Worm (Caenorhabditis elegans) whole organism, late embryonic: Measurements from ENCODE around the gene C25A8.5.

ENCODE experiments used
- C08G9.2 ChIP-seq: sonication (generic microtip); optimal IDR thresholded peaks from 2 replicates; lab custom pipeline; 2016; ENCODE audit warnings: mild to moderate bottlenecking, missing genetic modification characterization, moderate library complexity, missing compliant biosample characterization
- C38D4.7 ChIP-seq: fragments of 200-800 bp; sonication (Bioruptor generic); optimal IDR thresholded peaks from 2 replicates; lab custom pipeline; 2018; ENCODE audit warnings: mild to moderate bottlenecking, missing genetic modification characterization, moderate library complexity, missing compliant biosample characterization
- F13H6.1 ChIP-seq: sonication (generic microtip); optimal IDR thresholded peaks from 2 replicates; lab custom pipeline; 2016; ENCODE audit warnings: missing genetic modification characterization, missing compliant biosample characterization
- K02D7.2 ChIP-seq: sonication (generic microtip); optimal IDR thresholded peaks from 2 replicates; lab custom pipeline; 2017; ENCODE audit warnings: mild to moderate bottlenecking, missing genetic modification characterization, missing compliant biosample characterization
- Y22D7AL.16 ChIP-seq: sonication (generic microtip); optimal IDR thresholded peaks from 2 replicates; lab custom pipeline; 2016; ENCODE audit warnings: missing genetic modification characterization, missing compliant biosample characterization
- ama-1 ChIP-seq: fragments of 150-350 bp; optimal IDR thresholded peaks from 2 replicates; lab custom pipeline; 2014
- ceh-19 ChIP-seq: fragments of 200-800 bp; sonication (Bioruptor generic); optimal IDR thresholded peaks from 2 replicates; lab custom pipeline; 2018; ENCODE audit warnings: mild to moderate bottlenecking, missing genetic modification characterization, missing compliant biosample characterization
- ceh-2 ChIP-seq: sonication (generic microtip); optimal IDR thresholded peaks from 2 replicates; lab custom pipeline; 2016; ENCODE audit warnings: missing genotype, missing genetic modification characterization, missing compliant biosample characterization
- ceh-22 ChIP-seq: sonication (generic microtip); optimal IDR thresholded peaks from 2 replicates; lab custom pipeline; 2017; ENCODE audit warnings: missing biosample characterization, missing genetic modification characterization
- ceh-24 ChIP-seq: sonication (generic microtip); optimal IDR thresholded peaks from 2 replicates; lab custom pipeline; 2016; ENCODE audit warnings: mild to moderate bottlenecking, missing genetic modification characterization, missing compliant biosample characterization
- ceh-45 ChIP-seq: fragments of 200-800 bp; sonication (Bioruptor generic); IDR thresholded peaks from 2 replicates; pipeline ENCODE4 v1.3.6; 2022; ENCODE audit warnings: missing genetic modification reagents, missing genetic modification characterization, missing compliant biosample characterization
- ceh-48 ChIP-seq: sonication (generic microtip); optimal IDR thresholded peaks from 2 replicates; lab custom pipeline; 2016; ENCODE audit warnings: missing genetic modification characterization, inconsistent platforms, missing compliant biosample characterization
- ceh-6 ChIP-seq: fragments of 200-800 bp; sonication (Bioruptor generic); optimal IDR thresholded peaks from 2 replicates; lab custom pipeline; 2018; ENCODE audit warnings: mild to moderate bottlenecking, missing genetic modification characterization, missing compliant biosample characterization
- che-1 ChIP-seq: sonication (generic microtip); optimal IDR thresholded peaks from 2 replicates; lab custom pipeline; 2016; ENCODE audit warnings: mild to moderate bottlenecking, missing genetic modification characterization, missing compliant biosample characterization
- dmd-4 ChIP-seq: sonication (generic microtip); optimal IDR thresholded peaks from 2 replicates; lab custom pipeline; 2016; ENCODE audit warnings: borderline replicate concordance, missing genetic modification characterization, missing compliant biosample characterization
- dve-1 ChIP-seq: sonication (generic microtip); optimal IDR thresholded peaks from 2 replicates; lab custom pipeline; 2017; ENCODE audit warnings: antibody characterized with exemption, mild to moderate bottlenecking, missing genetic modification characterization, missing compliant biosample characterization
- elt-2 ChIP-seq: sonication (generic microtip); optimal IDR thresholded peaks from 2 replicates; lab custom pipeline; 2016; ENCODE audit warnings: missing genetic modification reagents, missing genetic modification characterization, missing compliant biosample characterization
- elt-4 ChIP-seq: sonication (generic microtip); optimal IDR thresholded peaks from 2 replicates; lab custom pipeline; 2016; ENCODE audit warnings: missing genetic modification characterization, missing compliant biosample characterization
- fkh-10 ChIP-seq: fragments of 150-350 bp; optimal IDR thresholded peaks from 2 replicates; lab custom pipeline; 2014; ENCODE audit warnings: missing biosample characterization, missing genetic modification reagents, missing genetic modification characterization
- gmeb-2 ChIP-seq: sonication (generic microtip); optimal IDR thresholded peaks from 2 replicates; lab custom pipeline; 2016; ENCODE audit warnings: missing genetic modification characterization, inconsistent platforms, missing compliant biosample characterization
- hlh-15 ChIP-seq: sonication (generic microtip); optimal IDR thresholded peaks from 2 replicates; lab custom pipeline; 2016; ENCODE audit warnings: missing genetic modification characterization, missing compliant biosample characterization
- hlh-30 ChIP-seq: sonication (generic microtip); optimal IDR thresholded peaks from 2 replicates; lab custom pipeline; 2017; ENCODE audit warnings: antibody characterized with exemption, missing genetic modification characterization, missing compliant biosample characterization; ENCODE audit not compliant: insufficient read depth
- hlh-8 ChIP-seq: sonication (generic microtip); optimal IDR thresholded peaks from 2 replicates; lab custom pipeline; 2016; ENCODE audit warnings: missing genotype, missing genetic modification characterization, missing compliant biosample characterization
- madf-2 ChIP-seq: sonication (generic microtip); optimal IDR thresholded peaks from 2 replicates; lab custom pipeline; 2017; ENCODE audit warnings: missing genetic modification characterization, missing compliant biosample characterization
- mec-3 ChIP-seq: sonication (generic microtip); optimal IDR thresholded peaks from 2 replicates; lab custom pipeline; 2016; ENCODE audit warnings: borderline replicate concordance, missing genetic modification characterization, missing compliant biosample characterization
- nhr-232 ChIP-seq: sonication (generic microtip); optimal IDR thresholded peaks from 2 replicates; lab custom pipeline; 2016; ENCODE audit warnings: missing genetic modification characterization, missing compliant biosample characterization
- npax-4 ChIP-seq: sonication (generic microtip); optimal IDR thresholded peaks from 2 replicates; lab custom pipeline; 2016; ENCODE audit warnings: missing genetic modification characterization, missing compliant biosample characterization
- odd-2 ChIP-seq: sonication (generic microtip); optimal IDR thresholded peaks from 2 replicates; lab custom pipeline; 2017; ENCODE audit warnings: antibody characterized with exemption, mild to moderate bottlenecking, missing genetic modification characterization, missing compliant biosample characterization
- pag-3 ChIP-seq: sonication (generic microtip); optimal IDR thresholded peaks from 2 replicates; lab custom pipeline; 2016; ENCODE audit warnings: missing compliant biosample characterization, missing genetic modification characterization, borderline replicate concordance
- pha-2 ChIP-seq: sonication (generic microtip); optimal IDR thresholded peaks from 2 replicates; lab custom pipeline; 2017; ENCODE audit warnings: mild to moderate bottlenecking, missing genetic modification characterization, missing compliant biosample characterization
- pqm-1 ChIP-seq: sonication (generic microtip); optimal IDR thresholded peaks from 2 replicates; lab custom pipeline; 2016; ENCODE audit warnings: missing genetic modification characterization, missing compliant biosample characterization
- pros-1 ChIP-seq: fragments of 150-350 bp; optimal IDR thresholded peaks from 2 replicates; lab custom pipeline; 2014; ENCODE audit warnings: missing biosample characterization, missing genetic modification reagents, missing genetic modification characterization
- ref-2 ChIP-seq: sonication (generic microtip); optimal IDR thresholded peaks from 2 replicates; lab custom pipeline; 2016; ENCODE audit warnings: missing genetic modification characterization, missing compliant biosample characterization
- rnt-1 ChIP-seq: sonication (generic microtip); optimal IDR thresholded peaks from 2 replicates; lab custom pipeline; 2016; ENCODE audit warnings: missing genetic modification characterization, missing compliant biosample characterization
- sdc-2 ChIP-seq: sonication (generic microtip); optimal IDR thresholded peaks from 2 replicates; lab custom pipeline; 2016; ENCODE audit warnings: missing genotype, missing genetic modification characterization, missing compliant biosample characterization
- sox-4 ChIP-seq: sonication (generic microtip); optimal IDR thresholded peaks from 2 replicates; lab custom pipeline; 2017; ENCODE audit warnings: mild to moderate bottlenecking, missing genetic modification characterization, inconsistent platforms, missing compliant biosample characterization
- tbx-7 ChIP-seq: sonication (generic microtip); optimal IDR thresholded peaks from 2 replicates; lab custom pipeline; 2016; ENCODE audit warnings: missing genotype, missing genetic modification characterization, missing compliant biosample characterization
- ttx-3 ChIP-seq: sonication (generic microtip); optimal IDR thresholded peaks from 2 replicates; lab custom pipeline; 2016; ENCODE audit warnings: missing genetic modification reagents, missing genetic modification characterization, missing compliant biosample characterization
- unc-55 ChIP-seq: sonication (generic microtip); optimal IDR thresholded peaks from 2 replicates; lab custom pipeline; 2017; ENCODE audit warnings: missing biosample characterization, missing genetic modification reagents, missing genetic modification characterization
- unc-86 ChIP-seq: sonication (generic microtip); optimal IDR thresholded peaks from 2 replicates; lab custom pipeline; 2016; ENCODE audit warnings: missing genetic modification characterization, missing compliant biosample characterization
- zip-5 ChIP-seq: sonication (generic microtip); optimal IDR thresholded peaks from 2 replicates; lab custom pipeline; 2016; ENCODE audit warnings: missing genetic modification characterization, missing compliant biosample characterization

The C25A8.5 gene

DNA sequence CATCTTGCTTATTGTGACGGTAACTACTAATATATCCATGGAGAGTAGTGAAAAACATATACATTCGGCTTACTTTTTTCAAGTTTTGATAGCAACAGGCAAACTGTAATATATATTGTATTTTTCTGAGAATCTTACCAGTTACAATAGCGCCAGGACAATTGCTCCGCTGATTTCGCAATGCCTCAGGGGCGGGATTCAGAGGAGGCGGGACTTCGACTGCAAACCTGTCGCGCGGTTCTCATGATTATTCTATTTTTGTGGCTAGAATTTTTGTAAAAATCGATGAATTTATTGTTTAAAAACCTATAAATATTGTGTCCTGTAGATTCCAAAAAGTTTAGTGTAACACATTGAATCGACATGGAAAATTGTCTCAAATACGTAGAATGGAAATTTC lies 31.7 kb downstream of the C25A8.5 start:
- TF ChIP-seq ceh-6 (GFP tag; lab: Kevin White, UChicago) (no peak), unc-86 (tag; lab: Kevin White, UChicago) (no peak), pros-1 (no peak), sox-4 (tag; lab: Kevin White, UChicago) (no peak), C08G9.2 (tag; lab: Kevin White, UChicago) (no peak), gmeb-2 (tag; lab: Kevin White, UChicago) (no peak), F13H6.1 (no peak), ceh-24 (tag; lab: Kevin White, UChicago) (no peak), pag-3 (no peak), fkh-10 (GFP tag; lab: Kevin White, UChicago) (no peak), dve-1 (tag; lab: Kevin White, UChicago) (no peak), che-1 (no peak), hlh-15 (tag; lab: Kevin White, UChicago) (no peak), ceh-45 (no peak), K02D7.2 (no peak), hlh-30 (no peak), pqm-1 (tag; lab: Kevin White, UChicago) (no peak)

DNA sequence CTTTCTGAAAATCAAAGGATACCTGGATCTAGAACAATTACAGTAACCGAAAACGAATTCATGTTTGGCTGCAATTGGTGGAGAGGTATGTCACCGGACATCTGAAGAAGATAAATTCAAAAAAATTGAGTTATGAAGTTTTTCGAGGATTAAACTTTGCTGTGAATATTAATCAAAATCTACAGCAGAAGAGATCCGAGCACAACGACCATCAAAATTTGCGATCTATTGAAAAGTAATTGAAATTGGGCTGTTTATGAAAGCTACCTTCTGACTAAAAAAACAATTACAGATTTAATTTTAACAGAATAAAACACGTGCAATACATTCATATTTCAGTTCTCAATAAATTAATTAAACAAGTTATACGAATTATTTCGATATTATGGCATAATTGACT lies 33.2 kb downstream of the C25A8.5 start, which contains the start of gene C06G3.8:
Gene C06G3.8, minus strand, starts transcription at position 101 of the 400 bp plus-strand sequence.
- TF ChIP-seq npax-4: no peak
- TF ChIP-seq ceh-19 (GFP tag; lab: Kevin White, UChicago): no peak
- TF ChIP-seq sdc-2: no peak
- TF ChIP-seq nhr-232 (tag; lab: Kevin White, UChicago): no peak
- TF ChIP-seq sox-4 (tag; lab: Kevin White, UChicago): no peak
- no peak for TF ChIP-seq unc-55 (GFP tag; lab: Kevin White, UChicago)
- TF ChIP-seq K02D7.2: no peak
- TF ChIP-seq C38D4.7 (GFP tag; lab: Kevin White, UChicago): no peak
- no peak for TF ChIP-seq Y22D7AL.16 (tag; lab: Kevin White, UChicago)
- no peak for TF ChIP-seq hlh-30
- TF ChIP-seq ceh-6 (GFP tag; lab: Kevin White, UChicago): no peak
- TF ChIP-seq odd-2 (tag; lab: Kevin White, UChicago): no peak
- no peak for TF ChIP-seq hlh-8 (tag; lab: Kevin White, UChicago)
- TF ChIP-seq rnt-1: no peak
- TF ChIP-seq che-1: no peak
- TF ChIP-seq elt-4 (tag; lab: Kevin White, UChicago): no peak
- TF ChIP-seq elt-2 (tag; lab: Kevin White, UChicago): no peak
- TF ChIP-seq ceh-2 (tag; lab: Kevin White, UChicago): no peak
- TF ChIP-seq, all 69 proteins: peak for 0

DNA sequence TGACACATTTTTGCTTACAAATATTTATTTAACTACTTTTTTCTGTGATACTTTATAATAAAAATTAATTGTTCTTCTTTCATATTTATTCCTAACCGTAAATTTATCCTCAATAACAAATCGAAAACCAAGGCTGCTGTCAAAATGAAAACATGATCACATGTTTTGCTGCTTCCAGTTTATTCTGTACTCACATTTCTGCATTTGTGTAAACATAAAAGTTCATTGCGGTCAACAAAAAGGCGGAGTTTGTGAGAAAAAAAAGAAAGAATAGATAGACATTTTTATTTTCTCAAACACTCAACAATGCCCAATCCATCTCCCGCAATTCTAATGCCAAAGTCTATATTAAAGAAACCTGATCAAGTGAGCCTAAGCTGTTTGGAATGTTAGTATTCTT lies 36.5 kb downstream of the C25A8.5 start, which contains the start of gene C06G3.3:
Gene C06G3.3, plus strand, starts transcription at position 301 of the 400 bp plus-strand sequence.
- TF ChIP-seq hlh-8 (tag; lab: Kevin White, UChicago): no peak
- TF ChIP-seq pha-2 (tag; lab: Kevin White, UChicago): no peak
- no peak for TF ChIP-seq ttx-3 (tag; lab: Kevin White, UChicago)
- TF ChIP-seq sdc-2: no peak
- TF ChIP-seq madf-2 (tag; lab: Kevin White, UChicago): no peak
- TF ChIP-seq mec-3 (tag; lab: Kevin White, UChicago): no peak
- TF ChIP-seq dmd-4: no peak
- no peak for TF ChIP-seq gmeb-2 (tag; lab: Kevin White, UChicago)
- no peak for TF ChIP-seq ref-2 (tag; lab: Kevin White, UChicago)
- TF ChIP-seq ceh-48 (tag; lab: Kevin White, UChicago): no peak
- no peak for TF ChIP-seq ceh-22
- TF ChIP-seq ama-1 (lab: Kevin White, UChicago): no peak
- TF ChIP-seq zip-5 (tag; lab: Kevin White, UChicago): no peak
- no peak for TF ChIP-seq tbx-7 (tag; lab: Kevin White, UChicago)
